Worm (Caenorhabditis elegans) whole organism, mixed stage, embryonic: Measurements from ENCODE around the gene T08D10.3.

Experiments
- M03D4.4 ChIP-seq: sonication (generic microtip); optimal IDR thresholded peaks from 2 replicates; lab custom pipeline; 2017; ENCODE audit warnings: mild to moderate bottlenecking, missing genetic modification characterization, missing compliant biosample characterization
- blmp-1 ChIP-seq: fragments of 150-350 bp; optimal IDR thresholded peaks from 2 replicates; lab custom pipeline; 2014; ENCODE audit warnings: missing biosample characterization, missing genetic modification characterization
- ceh-43 ChIP-seq: fragments of 200-800 bp; sonication (Bioruptor generic); optimal IDR thresholded peaks from 2 replicates; lab custom pipeline; 2018; ENCODE audit warnings: mild to moderate bottlenecking, missing genetic modification characterization, moderate library complexity, missing compliant biosample characterization
- ceh-83 ChIP-seq: fragments of 200-800 bp; sonication (Bioruptor generic); optimal IDR thresholded peaks from 2 replicates; lab custom pipeline; 2018; ENCODE audit warnings: mild to moderate bottlenecking, missing genetic modification characterization, missing compliant biosample characterization
- ces-1 ChIP-seq: fragments of 150-350 bp; optimal IDR thresholded peaks from 2 replicates; lab custom pipeline; 2014; ENCODE audit warnings: missing biosample characterization, missing genetic modification reagents, missing genetic modification characterization
- cnd-1 ChIP-seq: fragments of 200-800 bp; sonication (Bioruptor generic); optimal IDR thresholded peaks from 2 replicates; lab custom pipeline; 2018; ENCODE audit warnings: mild to moderate bottlenecking, missing genetic modification characterization, missing compliant biosample characterization
- drap-1 ChIP-seq: fragments of 200-800 bp; sonication (Bioruptor generic); optimal IDR thresholded peaks from 3 replicates; lab custom pipeline; 2018; ENCODE audit warnings: mild to moderate bottlenecking, missing genetic modification characterization, missing compliant biosample characterization
- elt-1 ChIP-seq: sonication (generic microtip); optimal IDR thresholded peaks from 2 replicates; lab custom pipeline; 2017; ENCODE audit warnings: missing genetic modification characterization, mild to moderate bottlenecking, missing compliant biosample characterization, antibody characterized with exemption, moderate library complexity, borderline replicate concordance; ENCODE audit not compliant: insufficient read depth
- elt-3 ChIP-seq: fragments of 150-350 bp; optimal IDR thresholded peaks from 2 replicates; lab custom pipeline; 2014; ENCODE audit warnings: missing biosample characterization, missing genetic modification characterization
- flh-1 ChIP-seq: fragments of 200-800 bp; sonication (Bioruptor generic); optimal IDR thresholded peaks from 2 replicates; lab custom pipeline; 2018; ENCODE audit warnings: mild to moderate bottlenecking, missing genetic modification characterization, moderate library complexity, missing compliant biosample characterization
- ham-2 ChIP-seq: fragments of 200-800 bp; sonication (Bioruptor generic); optimal IDR thresholded peaks from 2 replicates; lab custom pipeline; 2018; ENCODE audit warnings: mild to moderate bottlenecking, missing genetic modification characterization, missing compliant biosample characterization
- lin-13 ChIP-seq: fragments of 150-350 bp; optimal IDR thresholded peaks from 2 replicates; lab custom pipeline; 2014; ENCODE audit warnings: missing biosample characterization, missing genetic modification characterization
- lin-32 ChIP-seq: fragments of 200-800 bp; sonication (Bioruptor generic); optimal IDR thresholded peaks from 2 replicates; lab custom pipeline; 2018; ENCODE audit warnings: mild to moderate bottlenecking, missing genetic modification characterization, missing compliant biosample characterization
- lsy-2 ChIP-seq: fragments of 150-350 bp; optimal IDR thresholded peaks from 2 replicates; lab custom pipeline; 2014; ENCODE audit warnings: missing biosample characterization, missing genetic modification characterization
- mab-5 ChIP-seq: fragments of 150-350 bp; optimal IDR thresholded peaks from 2 replicates; lab custom pipeline; 2014; ENCODE audit warnings: missing biosample characterization, missing genetic modification characterization
- mep-1 ChIP-seq: fragments of 150-350 bp; optimal IDR thresholded peaks from 2 replicates; lab custom pipeline; 2017; ENCODE audit warnings: missing biosample characterization, missing genetic modification reagents, missing genetic modification characterization, inconsistent platforms
- mls-2 ChIP-seq: sonication (generic microtip); optimal IDR thresholded peaks from 2 replicates; lab custom pipeline; 2016; ENCODE audit warnings: mild to moderate bottlenecking, missing genetic modification characterization, moderate library complexity, missing compliant biosample characterization
- nhr-12 ChIP-seq: fragments of 150-350 bp; optimal IDR thresholded peaks from 2 replicates; lab custom pipeline; 2014; ENCODE audit warnings: missing biosample characterization, missing genetic modification characterization
- nhr-2 ChIP-seq: fragments of 150-350 bp; optimal IDR thresholded peaks from 2 replicates; lab custom pipeline; 2014; ENCODE audit warnings: missing biosample characterization, missing genetic modification characterization
- nhr-237 ChIP-seq: fragments of 150-350 bp; optimal IDR thresholded peaks from 2 replicates; lab custom pipeline; 2014; ENCODE audit warnings: missing biosample characterization, missing genetic modification characterization
- nhr-28 ChIP-seq: fragments of 150-350 bp; optimal IDR thresholded peaks from 2 replicates; lab custom pipeline; 2014; ENCODE audit warnings: missing biosample characterization, missing genetic modification characterization
- nhr-76 ChIP-seq: sonication (generic microtip); optimal IDR thresholded peaks from 2 replicates; lab custom pipeline; 2017; ENCODE audit warnings: missing biosample characterization, missing genetic modification characterization
- pha-4 ChIP-seq: fragments of 150-350 bp; optimal IDR thresholded peaks from 2 replicates; lab custom pipeline; 2018; ENCODE audit warnings: missing biosample characterization, missing genetic modification reagents, missing genetic modification characterization
- sem-2 ChIP-seq: fragments of 200-800 bp; sonication (Bioruptor generic); optimal IDR thresholded peaks from 2 replicates; lab custom pipeline; 2018; ENCODE audit warnings: mild to moderate bottlenecking, missing genetic modification characterization, missing compliant biosample characterization
- snpc-4 ChIP-seq: fragments of 150-350 bp; optimal IDR thresholded peaks from 2 replicates; lab custom pipeline; 2014; ENCODE audit warnings: missing biosample characterization, missing genetic modification characterization
- sptf-1 ChIP-seq: sonication (generic microtip); optimal IDR thresholded peaks from 2 replicates; lab custom pipeline; 2017; ENCODE audit warnings: mild to moderate bottlenecking, missing genetic modification characterization, moderate library complexity, missing compliant biosample characterization
- tbx-8 ChIP-seq: fragments of 200-800 bp; sonication (Bioruptor generic); optimal IDR thresholded peaks from 2 replicates; lab custom pipeline; 2018; ENCODE audit warnings: mild to moderate bottlenecking, missing genetic modification characterization, moderate library complexity, missing compliant biosample characterization
- unc-120 ChIP-seq: sonication (generic microtip); optimal IDR thresholded peaks from 2 replicates; lab custom pipeline; 2017; ENCODE audit warnings: missing genetic modification characterization, missing compliant biosample characterization; ENCODE audit not compliant: poor library complexity, severe bottlenecking
- unc-62 ChIP-seq: fragments of 150-350 bp; optimal IDR thresholded peaks from 2 replicates; lab custom pipeline; 2014; ENCODE audit warnings: missing biosample characterization, missing genetic modification reagents, missing genetic modification characterization
- zip-8 ChIP-seq: fragments of 150-350 bp; optimal IDR thresholded peaks from 2 replicates; lab custom pipeline; 2014; ENCODE audit warnings: missing biosample characterization, missing genetic modification characterization
- ztf-11 ChIP-seq: fragments of 150-350 bp; optimal IDR thresholded peaks from 2 replicates; lab custom pipeline; 2014; ENCODE audit warnings: missing biosample characterization, missing genetic modification characterization

The T08D10.3 gene

ce11 chrX:11996606-11997005 lies 41.4 kb downstream of the T08D10.3 start:
- no peak for TF ChIP-seq ztf-11
- no peak for TF ChIP-seq sem-2 (GFP tag; lab: Kevin White, UChicago)
- no peak for TF ChIP-seq unc-62 (GFP tag; lab: Kevin White, UChicago)
- no peak for TF ChIP-seq ceh-83
- no peak for TF ChIP-seq mls-2 (tag; lab: Kevin White, UChicago)
- no peak for TF ChIP-seq elt-1 (tag; lab: Kevin White, UChicago)
- no peak for TF ChIP-seq pha-4 (tag; lab: Kevin White, UChicago)
- TF ChIP-seq tbx-8 (GFP tag; lab: Kevin White, UChicago) = no peak
- no peak for TF ChIP-seq nhr-28 (tag; lab: Kevin White, UChicago)
- TF ChIP-seq mep-1 (tag; lab: Kevin White, UChicago) = no peak
- no peak for TF ChIP-seq flh-1 (GFP tag; lab: Kevin White, UChicago)
- no peak for TF ChIP-seq M03D4.4
- no peak for TF ChIP-seq lin-13 (tag; lab: Kevin White, UChicago)
- TF ChIP-seq drap-1 (GFP tag; lab: Kevin White, UChicago) = no peak
- TF ChIP-seq nhr-2 (tag; lab: Kevin White, UChicago) = no peak
- no peak for TF ChIP-seq snpc-4 (tag; lab: Kevin White, UChicago)
- TF ChIP-seq zip-8 (tag; lab: Kevin White, UChicago) = no peak
- no peak for TF ChIP-seq ces-1 (GFP tag; lab: Kevin White, UChicago)
- TF ChIP-seq sptf-1 (tag; lab: Kevin White, UChicago) = no peak
- TF ChIP-seq lsy-2 (tag; lab: Kevin White, UChicago) = no peak

- TF ChIP-seq mab-5 (no peak), ham-2 (GFP tag; lab: Kevin White, UChicago) (no peak), lsy-2 (tag; lab: Kevin White, UChicago) (no peak), blmp-1 (tag; lab: Kevin White, UChicago) (no peak), M03D4.4 (no peak), snpc-4 (tag; lab: Kevin White, UChicago) (no peak), mls-2 (tag; lab: Kevin White, UChicago) (no peak), nhr-12 (tag; lab: Kevin White, UChicago) (no peak), mep-1 (tag; lab: Kevin White, UChicago) (no peak)
These were observed 44.3 kb downstream of the T08D10.3 start for ce11 chrX:11999573-11999972.

ce11 chrX:12001600-12001999 lies 46.4 kb downstream of the T08D10.3 start:
- no peak for TF ChIP-seq tbx-8 (GFP tag; lab: Kevin White, UChicago)
- no peak for TF ChIP-seq drap-1 (GFP tag; lab: Kevin White, UChicago)
- TF ChIP-seq nhr-76 (tag; lab: Kevin White, UChicago) = no peak
- no peak for TF ChIP-seq mep-1 (tag; lab: Kevin White, UChicago)
- TF ChIP-seq flh-1 (GFP tag; lab: Kevin White, UChicago) = no peak
- no peak for TF ChIP-seq elt-3 (tag; lab: Kevin White, UChicago)
- no peak for TF ChIP-seq ceh-43 (GFP tag; lab: Kevin White, UChicago)

ce11 chrX:12003969-12004368 lies 48.7 kb downstream of the T08D10.3 start:
- no peak for TF ChIP-seq snpc-4 (tag; lab: Kevin White, UChicago)
- no peak for TF ChIP-seq lin-32 (GFP tag; lab: Kevin White, UChicago)
- no peak for TF ChIP-seq ham-2 (GFP tag; lab: Kevin White, UChicago)
- TF ChIP-seq cnd-1 (tag; lab: Kevin White, UChicago) = no peak
- TF ChIP-seq pha-4 (tag; lab: Kevin White, UChicago) = no peak
- TF ChIP-seq nhr-12 (tag; lab: Kevin White, UChicago) = no peak
- TF ChIP-seq ztf-11 = no peak
- no peak for TF ChIP-seq flh-1 (GFP tag; lab: Kevin White, UChicago)
- no peak for TF ChIP-seq ces-1 (GFP tag; lab: Kevin White, UChicago)
- no peak for TF ChIP-seq drap-1 (GFP tag; lab: Kevin White, UChicago)
- TF ChIP-seq nhr-28 (tag; lab: Kevin White, UChicago) = no peak
- no peak for TF ChIP-seq nhr-237 (tag; lab: Kevin White, UChicago)
- TF ChIP-seq elt-1 (tag; lab: Kevin White, UChicago) = no peak
- no peak for TF ChIP-seq unc-62 (GFP tag; lab: Kevin White, UChicago)

- TF ChIP-seq sem-2 (GFP tag; lab: Kevin White, UChicago) (no peak), sptf-1 (tag; lab: Kevin White, UChicago) (no peak), blmp-1 (tag; lab: Kevin White, UChicago) (no peak), unc-120 (no peak)
These were observed 49.7 kb downstream of the T08D10.3 start for ce11 chrX:12004925-12005324.
